2 fruit fly cellular contexts compared by ENCODE assay signal in genomic region chr3R:21732901-21733300, dm6.
A peak's percentile ranks its signal among the peaks of the same experiment; 100 is the strongest.
TF ChIP-seq lines count a peak whose summit lies in the region.

No protein-coding gene starts in this region.

TF ChIP-seq in whole organism, embryonic, 481 proteins besides CTCF, POLR2A, EP300 and RAD21 (continued from another document):
- TF ChIP-seq CG11456 (GFP tag; IDR thresholded peaks at IDR 0.05; lab: Robert Waterston, UW) = 0 out of 3 replicates have a peak, but pooled peaks have one; percentile 15
- TF ChIP-seq az2 (GFP tag; optimal IDR thresholded peaks at IDR 0.05; lab: Kevin White, UChicago) = peak; percentile 17
- no peak for TF ChIP-seq CG4328 (GFP tag; optimal IDR thresholded peaks at IDR 0.05; lab: Kevin White, UChicago)
- peak; percentile 45 for TF ChIP-seq vvl (GFP tag; IDR thresholded peaks at IDR 0.05; lab: Robert Waterston, UW)
- peak; percentile 53; the same call in 1 of the 3 replicates for TF ChIP-seq ci (GFP tag; IDR thresholded peaks at IDR 0.05; lab: Robert Waterston, UW)
- TF ChIP-seq CG5245 (GFP tag; optimal IDR thresholded peaks at IDR 0.05; lab: Kevin White, UChicago) = peak; percentile 3
- peak; percentile 34; the same call in 1 of the 2 replicates for TF ChIP-seq wor (GFP tag; IDR thresholded peaks at IDR 0.05; lab: Robert Waterston, UW)
- peak; percentile 38 for TF ChIP-seq dmrt11E (tag; optimal IDR thresholded peaks at IDR 0.05; lab: Kevin White, UChicago)
- no peak for TF ChIP-seq prd (optimal IDR thresholded peaks at IDR 0.05; lab: Kevin White, UChicago)
- peak; percentile 63; the same call in 2 of the 3 replicates for TF ChIP-seq prd (GFP tag; IDR thresholded peaks at IDR 0.05; lab: Robert Waterston, UW)
- peak; percentile 53 for TF ChIP-seq CG17328 (GFP tag; IDR thresholded peaks at IDR 0.05; lab: Robert Waterston, UW)
- peak; percentile 27; the same call in 1 of the 3 replicates for TF ChIP-seq croc (GFP tag; conservative IDR thresholded peaks at IDR 0.05; lab: Robert Waterston, UW)
- TF ChIP-seq CG11723 (GFP tag; optimal IDR thresholded peaks at IDR 0.05; lab: Kevin White, UChicago) = no peak
- TF ChIP-seq Ssrp (tag; optimal IDR thresholded peaks at IDR 0.05; lab: Kevin White, UChicago) = peak; percentile 20
- TF ChIP-seq dpn (GFP tag; optimal IDR thresholded peaks at IDR 0.05; lab: Kevin White, UChicago) = peak in 1 of 2 experiments; percentile 0
- TF ChIP-seq hkb (optimal IDR thresholded peaks at IDR 0.05; lab: Kevin White, UChicago) = no peak
- 0 out of 2 replicates have a peak, but pooled peaks have one; percentile 16 for TF ChIP-seq hkb (GFP tag; IDR thresholded peaks at IDR 0.05; lab: Robert Waterston, UW)
- TF ChIP-seq pros (GFP tag; optimal IDR thresholded peaks at IDR 0.05; lab: Kevin White, UChicago) = no peak
- no peak for TF ChIP-seq Optix (GFP tag; IDR thresholded peaks at IDR 0.05; lab: Robert Waterston, UW)
- no peak for TF ChIP-seq CG13123 (GFP tag; optimal IDR thresholded peaks at IDR 0.05; lab: Kevin White, UChicago)
- TF ChIP-seq Atf-2 (GFP tag; optimal IDR thresholded peaks at IDR 0.05; lab: Kevin White, UChicago) = no peak
- TF ChIP-seq tgo (GFP tag; IDR thresholded peaks at IDR 0.05; lab: Robert Waterston, UW) = 0 out of 3 replicates have a peak, but pooled peaks have one; percentile 26
- TF ChIP-seq trem (tag; optimal IDR thresholded peaks at IDR 0.05; lab: Kevin White, UChicago) = peak; percentile 22
- TF ChIP-seq Drgx (GFP tag; IDR thresholded peaks at IDR 0.05; lab: Robert Waterston, UW) = peak; percentile 85
- TF ChIP-seq CG7745 (tag; optimal IDR thresholded peaks at IDR 0.05; lab: Kevin White, UChicago) = no peak
- 0 out of 2 replicates have a peak, but pooled peaks have one; percentile 22 for TF ChIP-seq Rx (GFP tag; IDR thresholded peaks at IDR 0.05; lab: Robert Waterston, UW)
- no peak for TF ChIP-seq CG16779 (GFP tag; IDR thresholded peaks at IDR 0.05; lab: Robert Waterston, UW)
- no peak for TF ChIP-seq gro (GFP tag; optimal IDR thresholded peaks at IDR 0.05; lab: Kevin White, UChicago)
- TF ChIP-seq org-1 (GFP tag; optimal IDR thresholded peaks at IDR 0.05; lab: Kevin White, UChicago) = no peak
- 0 out of 2 replicates have a peak, but pooled peaks have one; percentile 17 for TF ChIP-seq CG14667 (GFP tag; IDR thresholded peaks at IDR 0.05; lab: Robert Waterston, UW)
- no peak for TF ChIP-seq CG17802 (tag; optimal IDR thresholded peaks at IDR 0.05; lab: Kevin White, UChicago)
- TF ChIP-seq CG10209 (GFP tag; optimal IDR thresholded peaks at IDR 0.05; lab: Kevin White, UChicago) = no peak
- TF ChIP-seq CG1603 (tag; optimal IDR thresholded peaks at IDR 0.05; lab: Kevin White, UChicago) = peak; percentile 13
- peak; percentile 25 for TF ChIP-seq phol (tag; optimal IDR thresholded peaks at IDR 0.05; lab: Kevin White, UChicago)
- TF ChIP-seq CG43689 (GFP tag; IDR thresholded peaks at IDR 0.05; lab: Robert Waterston, UW) = no peak
- 0 out of 2 replicates have a peak, but pooled peaks have one; percentile 17 for TF ChIP-seq CG31441 (GFP tag; IDR thresholded peaks at IDR 0.05; lab: Robert Waterston, UW)
- TF ChIP-seq Taf1 (GFP tag; IDR thresholded peaks at IDR 0.05; lab: Robert Waterston, UW) = no peak
- TF ChIP-seq nmo (GFP tag; optimal IDR thresholded peaks at IDR 0.05; lab: Kevin White, UChicago) = peak; percentile 19
- TF ChIP-seq repo (GFP tag; optimal IDR thresholded peaks at IDR 0.05; lab: Kevin White, UChicago) = no peak
- no peak for TF ChIP-seq nerfin-1 (tag; optimal IDR thresholded peaks at IDR 0.05; lab: Kevin White, UChicago)
- TF ChIP-seq CG10979 (tag; optimal IDR thresholded peaks at IDR 0.05; lab: Kevin White, UChicago) = peak; percentile 44
- peak; percentile 34; the same call in 1 of the 3 replicates for TF ChIP-seq row (GFP tag; IDR thresholded peaks at IDR 0.05; lab: Robert Waterston, UW)
- no peak for TF ChIP-seq Antp (GFP tag; optimal IDR thresholded peaks at IDR 0.05; lab: Kevin White, UChicago)
- peak; percentile 30 for TF ChIP-seq gem (tag; optimal IDR thresholded peaks at IDR 0.05; lab: Kevin White, UChicago)
- peak; percentile 47 for TF ChIP-seq CG11504 (tag; optimal IDR thresholded peaks at IDR 0.05; lab: Kevin White, UChicago)
- no peak for TF ChIP-seq CG4282 (GFP tag; optimal IDR thresholded peaks at IDR 0.05; lab: Kevin White, UChicago)
- TF ChIP-seq D19B (GFP tag; optimal IDR thresholded peaks at IDR 0.05; lab: Kevin White, UChicago) = no peak
- TF ChIP-seq CG10462 (GFP tag; optimal IDR thresholded peaks at IDR 0.05; lab: Kevin White, UChicago) = no peak
- TF ChIP-seq CkIIα-i1 (GFP tag; IDR thresholded peaks at IDR 0.05; lab: Robert Waterston, UW) = no peak
- TF ChIP-seq Nf-YC (tag; optimal IDR thresholded peaks at IDR 0.05; lab: Kevin White, UChicago) = no peak
- TF ChIP-seq Sox102F (GFP tag; optimal IDR thresholded peaks at IDR 0.05; lab: Kevin White, UChicago) = peak; percentile 35
- TF ChIP-seq bsh (GFP tag; optimal IDR thresholded peaks at IDR 0.05; lab: Kevin White, UChicago) = peak in 1 of 2 experiments; percentile 37
- peak; percentile 23 for TF ChIP-seq CG2712 (tag; optimal IDR thresholded peaks at IDR 0.05; lab: Kevin White, UChicago)
- 0 out of 3 replicates have a peak, but pooled peaks have one; percentile 12 for TF ChIP-seq CG17361 (GFP tag; IDR thresholded peaks at IDR 0.05; lab: Robert Waterston, UW)
- peak; percentile 54; the same call in 1 of the 2 replicates for TF ChIP-seq ara (GFP tag; IDR thresholded peaks at IDR 0.05; lab: Robert Waterston, UW)
- 0 out of 2 replicates have a peak, but pooled peaks have one; percentile 7 for TF ChIP-seq lmd (GFP tag; IDR thresholded peaks at IDR 0.05; lab: Robert Waterston, UW)
- no peak for TF ChIP-seq CG15011 (GFP tag; optimal IDR thresholded peaks at IDR 0.05; lab: Kevin White, UChicago)

TF ChIP-seq in whole organism, prepupa, 60 proteins besides CTCF, POLR2A, EP300 and RAD21 (continued from another document):
- TF ChIP-seq CG3919 (GFP tag; optimal IDR thresholded peaks at IDR 0.05; lab: Kevin White, UChicago) (peak; percentile 51), Hr4 (GFP tag; optimal IDR thresholded peaks at IDR 0.05; lab: Kevin White, UChicago) (peak; percentile 95), cyc (GFP tag; optimal IDR thresholded peaks at IDR 0.05; lab: Kevin White, UChicago) (peak; percentile 43), CG31627 (GFP tag; optimal IDR thresholded peaks at IDR 0.05; lab: Kevin White, UChicago) (peak; percentile 46), pdm3 (GFP tag; optimal IDR thresholded peaks at IDR 0.05; lab: Kevin White, UChicago) (peak; percentile 76), CG11294 (GFP tag; IDR thresholded peaks at IDR 0.05; lab: Robert Waterston, UW) (peak; percentile 48; the same call in 1 of the 2 replicates), CG6163 (GFP tag; IDR thresholded peaks at IDR 0.05; lab: Robert Waterston, UW) (peak; percentile 87), CG3032 (tag; optimal IDR thresholded peaks at IDR 0.05; lab: Kevin White, UChicago) (peak; percentile 24), dsx (GFP tag; optimal IDR thresholded peaks at IDR 0.05; lab: Kevin White, UChicago; ENCODE audit: poor library complexity, severe bottlenecking) (peak; percentile 40), OdsH (GFP tag; optimal IDR thresholded peaks at IDR 0.05; lab: Kevin White, UChicago) (peak; percentile 70), Sox102F (GFP tag; optimal IDR thresholded peaks at IDR 0.05; lab: Kevin White, UChicago) (peak; percentile 29), CG6854 (GFP tag; optimal IDR thresholded peaks at IDR 0.05; lab: Kevin White, UChicago) (no peak), CG11762 (GFP tag; optimal IDR thresholded peaks at IDR 0.05; lab: Kevin White, UChicago; ENCODE audit: insufficient read depth) (peak; percentile 33), CG4318 (GFP tag; optimal IDR thresholded peaks at IDR 0.05; lab: Kevin White, UChicago) (peak; percentile 74), Blimp-1 (GFP tag; optimal IDR thresholded peaks at IDR 0.05; lab: Kevin White, UChicago) (no peak), Lpt (GFP tag; optimal IDR thresholded peaks at IDR 0.05; lab: Kevin White, UChicago) (peak; percentile 68), Gug (GFP tag; IDR thresholded peaks at IDR 0.05; lab: Robert Waterston, UW) (peak; percentile 62), Ets96B (tag; optimal IDR thresholded peaks at IDR 0.05; lab: Kevin White, UChicago) (peak; percentile 40), spab (GFP tag; optimal IDR thresholded peaks at IDR 0.05; lab: Kevin White, UChicago) (peak; percentile 14), CG10669 (GFP tag; optimal IDR thresholded peaks at IDR 0.05; lab: Kevin White, UChicago) (no peak), eg (GFP tag; IDR thresholded peaks at IDR 0.05; lab: Robert Waterston, UW) (peak; percentile 90), CG6792 (GFP tag; optimal IDR thresholded peaks at IDR 0.05; lab: Kevin White, UChicago) (peak; percentile 54), CG8119 (GFP tag; IDR thresholded peaks at IDR 0.05; lab: Robert Waterston, UW) (peak; percentile 92), CG16779 (tag; optimal IDR thresholded peaks at IDR 0.05; lab: Kevin White, UChicago) (no peak), Eip93F (GFP tag; optimal IDR thresholded peaks at IDR 0.05; lab: Kevin White, UChicago) (no peak), fd59A (GFP tag; optimal IDR thresholded peaks at IDR 0.05; lab: Kevin White, UChicago) (no peak), CG11902 (GFP tag; optimal IDR thresholded peaks at IDR 0.05; lab: Kevin White, UChicago) (peak; percentile 8), Sox15 (GFP tag; optimal IDR thresholded peaks at IDR 0.05; lab: Kevin White, UChicago) (peak; percentile 28), CG8319 (GFP tag; optimal IDR thresholded peaks at IDR 0.05; lab: Kevin White, UChicago) (no peak), CG15336 (GFP tag; IDR thresholded peaks at IDR 0.05; lab: Robert Waterston, UW) (peak; percentile 92), lz (GFP tag; optimal IDR thresholded peaks at IDR 0.05; lab: Kevin White, UChicago) (peak; percentile 34), svp (GFP tag; lab: Kevin White, UChicago) (peak; percentile 54), Eip78C (GFP tag; lab: Kevin White, UChicago) (peak; percentile 93), Ets21C (GFP tag; optimal IDR thresholded peaks at IDR 0.05; lab: Kevin White, UChicago) (peak; percentile 1), CG8632 (GFP tag; optimal IDR thresholded peaks at IDR 0.05; lab: Kevin White, UChicago) (peak; percentile 46), CG6276 (GFP tag; optimal IDR thresholded peaks at IDR 0.05; lab: Kevin White, UChicago) (peak; percentile 69)
TF ChIP-seq in whole organism, prepupa: peak in this region for 47.
